Fruit fly (Drosophila melanogaster) whole organism, embryonic: ENCODE results near the gene CG4456.

Experiments used
- CG9609 ChIP-seq: fragments of 200-800 bp; sonication (Bioruptor generic); optimal IDR thresholded peaks from 3 replicates; lab custom pipeline; 2016; ENCODE audit warnings: missing biosample characterization, missing genetic modification characterization
- cad ChIP-seq: fragments of >200 bp; optimal IDR thresholded peaks from 2 replicates; lab custom pipeline; 2017; ENCODE audit warnings: missing biosample characterization, missing genetic modification characterization
- gt ChIP-seq: fragments of 200-800 bp; sonication (Bioruptor generic); IDR thresholded peaks from 2 replicates; pipeline ENCODE4 v1.3.6; 2022; ENCODE audit warnings: missing biosample characterization, missing genetic modification characterization
- her ChIP-seq: fragments of 200-800 bp; sonication (Bioruptor generic); optimal IDR thresholded peaks from 2 replicates; lab custom pipeline; 2016; ENCODE audit warnings: missing biosample characterization, missing genetic modification characterization
- sd ChIP-seq: fragments of 200-800 bp; sonication (Bioruptor generic); optimal IDR thresholded peaks from 3 replicates; lab custom pipeline; 2018; ENCODE audit warnings: missing biosample characterization, mild to moderate bottlenecking, missing genetic modification characterization, moderate library complexity

dm6 chr3L:9399855-9400254, 27.3 kb downstream of the CG4456 start:
- TF ChIP-seq sd (tag; lab: Kevin White, UChicago) (no peak), gt (GFP tag; lab: Robert Waterston, UW) (no peak), cad (GFP tag; lab: Kevin White, UChicago) (no peak), her (no peak), CG9609 (no peak)
